Fruit fly (Drosophila melanogaster) whole organism, embryonic: ENCODE results near the gene Or7a.
A peak's percentile ranks its signal among the peaks of the same experiment; 100 is the strongest.

Experiments
- Bdp1 ChIP-seq: fragments of 200-800 bp; sonication (Bioruptor generic); optimal IDR thresholded peaks from 3 replicates; lab custom pipeline; 2016; ENCODE audit warnings: missing biosample characterization, missing genetic modification characterization
- Bteb2 ChIP-seq: fragments of 200-800 bp; sonication (Bioruptor generic); optimal IDR thresholded peaks from 2 replicates; lab custom pipeline; 2016; ENCODE audit warnings: missing biosample characterization, missing genetic modification characterization
- CG1233 ChIP-seq: fragments of 200-800 bp; sonication (Bioruptor generic); optimal IDR thresholded peaks from 4 replicates; lab custom pipeline; 2018; ENCODE audit warnings: missing biosample characterization, mild to moderate bottlenecking, missing genetic modification characterization
- CG12769 ChIP-seq: fragments of 200-800 bp; sonication (Bioruptor generic); optimal IDR thresholded peaks from 2 replicates; lab custom pipeline; 2019; ENCODE audit warnings: missing biosample characterization, mild to moderate bottlenecking, missing genetic modification characterization, moderate library complexity
- CG14710 ChIP-seq: fragments of 200-800 bp; sonication (Bioruptor generic); optimal IDR thresholded peaks from 3 replicates; lab custom pipeline; 2019; ENCODE audit warnings: missing biosample characterization, mild to moderate bottlenecking, missing genetic modification characterization, moderate library complexity
- CG15479 ChIP-seq: fragments of 200-800 bp; sonication (Bioruptor generic); optimal IDR thresholded peaks from 3 replicates; lab custom pipeline; 2019; ENCODE audit warnings: missing biosample characterization, mild to moderate bottlenecking, missing genetic modification characterization, moderate library complexity
- CG17328 ChIP-seq: fragments of 200-800 bp; sonication (Bioruptor generic); IDR thresholded peaks from 2 replicates; pipeline ENCODE4 v1.3.6; 2022; ENCODE audit warnings: missing biosample characterization, missing genetic modification characterization
- CG17829 ChIP-seq: fragments of 200-800 bp; optimal IDR thresholded peaks from 2 replicates; lab custom pipeline; 2019; ENCODE audit warnings: missing biosample characterization, mild to moderate bottlenecking, missing genetic modification characterization, moderate library complexity
- CG17912 ChIP-seq: fragments of 200-800 bp; sonication (Bioruptor generic); optimal IDR thresholded peaks from 2 replicates; lab custom pipeline; 2018; ENCODE audit warnings: missing biosample characterization, mild to moderate bottlenecking, missing genetic modification characterization
- CG18262 ChIP-seq: fragments of 200-800 bp; optimal IDR thresholded peaks from 3 replicates; lab custom pipeline; 2019; ENCODE audit warnings: missing biosample characterization, mild to moderate bottlenecking, missing genetic modification characterization, moderate library complexity
- CG2116 ChIP-seq: fragments of 200-800 bp; sonication (Bioruptor generic); optimal IDR thresholded peaks from 3 replicates; lab custom pipeline; 2018; ENCODE audit warnings: missing biosample characterization, mild to moderate bottlenecking, missing genetic modification characterization
- CG2120 ChIP-seq: fragments of 200-800 bp; sonication (Bioruptor generic); optimal IDR thresholded peaks from 3 replicates; lab custom pipeline; 2016; ENCODE audit warnings: missing biosample characterization, missing genetic modification characterization
- CG3065 ChIP-seq: fragments of 200-800 bp; sonication (Bioruptor generic); optimal IDR thresholded peaks from 2 replicates; lab custom pipeline; 2016; ENCODE audit warnings: missing biosample characterization, missing genetic modification characterization
- CG31388 ChIP-seq: fragments of 200-800 bp; sonication (Bioruptor generic); optimal IDR thresholded peaks from 2 replicates; lab custom pipeline; 2016; ENCODE audit warnings: missing biosample characterization, missing genetic modification characterization
- CG34422 ChIP-seq: fragments of 200-800 bp; sonication (Bioruptor generic); IDR thresholded peaks from 3 replicates; pipeline ENCODE4 v1.3.6; 2022; ENCODE audit warnings: missing biosample characterization, missing genetic modification characterization
- CG4328 ChIP-seq: fragments of 200-800 bp; sonication (Bioruptor generic); optimal IDR thresholded peaks from 3 replicates; lab custom pipeline; 2017; ENCODE audit warnings: missing biosample characterization, missing genetic modification reagents, missing genetic modification characterization
- CG6272 ChIP-seq: fragments of 200-800 bp; sonication (Bioruptor generic); IDR thresholded peaks from 2 replicates; pipeline ENCODE4 v1.3.6; 2022; ENCODE audit warnings: missing biosample characterization, missing genetic modification characterization
- CG7556 ChIP-seq: fragments of 200-800 bp; sonication (Bioruptor generic); optimal IDR thresholded peaks from 2 replicates; lab custom pipeline; 2017; ENCODE audit warnings: missing biosample characterization, mild to moderate bottlenecking, missing genetic modification characterization
- CG7839 ChIP-seq: fragments of 200-800 bp; sonication (Bioruptor generic); optimal IDR thresholded peaks from 3 replicates; lab custom pipeline; 2018; ENCODE audit warnings: missing biosample characterization, mild to moderate bottlenecking, missing genetic modification characterization, moderate library complexity
- Fer1 ChIP-seq: fragments of 200-800 bp; sonication (Bioruptor generic); optimal IDR thresholded peaks from 2 replicates; lab custom pipeline; 2017; ENCODE audit warnings: missing biosample characterization, mild to moderate bottlenecking, missing genetic modification characterization
- HLH4C ChIP-seq: fragments of 200-800 bp; sonication (Bioruptor generic); IDR thresholded peaks from 3 replicates; pipeline ENCODE4 v1.3.6; 2022; ENCODE audit warnings: missing biosample characterization, missing genetic modification characterization; ENCODE audit not compliant: partially characterized antibody
- HLHmδ ChIP-seq: fragments of 200-800 bp; sonication (Bioruptor generic); optimal IDR thresholded peaks from 2 replicates; lab custom pipeline; 2018; ENCODE audit warnings: missing biosample characterization, mild to moderate bottlenecking, missing genetic modification characterization, moderate library complexity
- Hand ChIP-seq: fragments of 200-800 bp; sonication (Bioruptor generic); optimal IDR thresholded peaks from 2 replicates; lab custom pipeline; 2017; ENCODE audit warnings: mild to moderate bottlenecking, missing biosample characterization, missing genetic modification reagents, missing genetic modification characterization
- Hr78 ChIP-seq, 2 experiments: fragments of 200-800 bp in 1 of 2; fragments of >200 bp in 1 of 2; sonication (Bioruptor generic) in 1 of 2; optimal IDR thresholded peaks; 2 replicates each; lab custom pipeline; 2017 to 2019; ENCODE audit warnings: missing biosample characterization in 2 of 2, missing genetic modification characterization in 2 of 2, mild to moderate bottlenecking in 1 of 2, moderate library complexity in 1 of 2
- Lpt ChIP-seq: fragments of >200 bp; optimal IDR thresholded peaks from 2 replicates; lab custom pipeline; 2018; ENCODE audit warnings: missing biosample characterization, missing genetic modification characterization
- Mad ChIP-seq: fragments of 200-800 bp; sonication (Bioruptor generic); optimal IDR thresholded peaks from 2 replicates; lab custom pipeline; 2016; ENCODE audit warnings: missing biosample characterization, missing genetic modification characterization
- Meics ChIP-seq: fragments of 200-800 bp; sonication (Bioruptor generic); optimal IDR thresholded peaks from 2 replicates; lab custom pipeline; 2017; ENCODE audit warnings: missing biosample characterization, mild to moderate bottlenecking, missing genetic modification characterization
- Neu2 ChIP-seq: fragments of 200-800 bp; sonication (Bioruptor generic); optimal IDR thresholded peaks from 3 replicates; lab custom pipeline; 2016; ENCODE audit warnings: missing biosample characterization, missing genetic modification characterization, borderline replicate concordance
- Sox100B ChIP-seq: fragments of 200-800 bp; sonication (Bioruptor generic); optimal IDR thresholded peaks from 3 replicates; lab custom pipeline; 2018; ENCODE audit warnings: missing biosample characterization, mild to moderate bottlenecking, missing genetic modification characterization
- Sry-β ChIP-seq: fragments of 200-800 bp; sonication (Bioruptor generic); optimal IDR thresholded peaks from 2 replicates; lab custom pipeline; 2018; ENCODE audit warnings: missing biosample characterization, mild to moderate bottlenecking, missing genetic modification characterization, moderate library complexity
- TFAM ChIP-seq: fragments of 200-800 bp; sonication (Bioruptor generic); optimal IDR thresholded peaks from 2 replicates; lab custom pipeline; 2017; ENCODE audit warnings: missing biosample characterization, missing genetic modification characterization, inconsistent platforms
- YL-1 ChIP-seq: fragments of 200-800 bp; sonication (Bioruptor generic); optimal IDR thresholded peaks from 3 replicates; lab custom pipeline; 2017; ENCODE audit warnings: missing biosample characterization, mild to moderate bottlenecking, missing genetic modification characterization
- ara ChIP-seq: fragments of 200-800 bp; sonication (Bioruptor generic); IDR thresholded peaks from 2 replicates; pipeline ENCODE4 v1.3.6; 2022; ENCODE audit warnings: missing biosample characterization, missing genetic modification characterization
- bab2 ChIP-seq: fragments of 200-800 bp; sonication (Bioruptor generic); optimal IDR thresholded peaks from 2 replicates; lab custom pipeline; 2016; ENCODE audit warnings: missing biosample characterization, missing genetic modification characterization
- br ChIP-seq: fragments of >200 bp; optimal IDR thresholded peaks from 2 replicates; lab custom pipeline; 2017
- bsh ChIP-seq, 2 experiments: fragments of 200-800 bp; sonication (Bioruptor generic); optimal IDR thresholded peaks; 2 replicates each; lab custom pipeline; 2017 to 2018; ENCODE audit warnings: mild to moderate bottlenecking in 2 of 2, missing biosample characterization in 2 of 2, missing genetic modification characterization in 2 of 2, moderate library complexity in 1 of 2
- crc ChIP-seq: fragments of 200-800 bp; sonication (Bioruptor generic); optimal IDR thresholded peaks from 2 replicates; lab custom pipeline; 2016; ENCODE audit warnings: missing biosample characterization, missing genetic modification characterization
- esg ChIP-seq: fragments of 200-800 bp; sonication (Bioruptor generic); conservative IDR thresholded peaks from 2 replicates; pipeline ENCODE4 v1.3.6; 2022; ENCODE audit warnings: missing biosample characterization, missing genetic modification characterization
- exex ChIP-seq: fragments of 200-800 bp; sonication (Bioruptor generic); optimal IDR thresholded peaks from 4 replicates; lab custom pipeline; 2018; ENCODE audit warnings: missing biosample characterization, mild to moderate bottlenecking, missing genetic modification characterization, moderate library complexity
- eyg ChIP-seq: fragments of 200-800 bp; sonication (Bioruptor generic); optimal IDR thresholded peaks from 3 replicates; lab custom pipeline; 2016; ENCODE audit warnings: missing biosample characterization, missing genetic modification characterization
- gem ChIP-seq: fragments of 200-800 bp; sonication (Bioruptor generic); optimal IDR thresholded peaks from 2 replicates; lab custom pipeline; 2019; ENCODE audit warnings: missing biosample characterization, mild to moderate bottlenecking, missing genetic modification characterization, moderate library complexity
- gfzf ChIP-seq: fragments of 200-800 bp; sonication (Bioruptor generic); optimal IDR thresholded peaks from 2 replicates; lab custom pipeline; 2016; ENCODE audit warnings: missing biosample characterization, mild to moderate bottlenecking, missing genetic modification characterization, moderate library complexity
- gsb-n ChIP-seq: fragments of 200-800 bp; sonication (Bioruptor generic); optimal IDR thresholded peaks from 3 replicates; lab custom pipeline; 2018; ENCODE audit warnings: missing biosample characterization, mild to moderate bottlenecking, missing genetic modification characterization
- mam ChIP-seq: fragments of 200-800 bp; sonication (Bioruptor generic); optimal IDR thresholded peaks from 3 replicates; lab custom pipeline; 2016; ENCODE audit warnings: missing biosample characterization, missing genetic modification characterization
- nerfin-1 ChIP-seq: fragments of 200-800 bp; sonication (Bioruptor generic); optimal IDR thresholded peaks from 3 replicates; lab custom pipeline; 2019; ENCODE audit warnings: missing biosample characterization, mild to moderate bottlenecking, missing genetic modification characterization, moderate library complexity
- p53 ChIP-seq: fragments of 200-800 bp; sonication (Bioruptor generic); optimal IDR thresholded peaks from 2 replicates; lab custom pipeline; 2016; ENCODE audit warnings: missing biosample characterization, missing genetic modification characterization
- pb ChIP-seq: fragments of 200-800 bp; sonication (Bioruptor generic); optimal IDR thresholded peaks from 3 replicates; lab custom pipeline; 2016; ENCODE audit warnings: missing biosample characterization, missing genetic modification characterization
- pfk ChIP-seq: fragments of 200-800 bp; sonication (Bioruptor generic); optimal IDR thresholded peaks from 2 replicates; lab custom pipeline; 2018; ENCODE audit warnings: missing biosample characterization, mild to moderate bottlenecking, missing genetic modification characterization, moderate library complexity
- psq ChIP-seq: fragments of 200-800 bp; sonication (Bioruptor generic); optimal IDR thresholded peaks from 2 replicates; lab custom pipeline; 2017; ENCODE audit warnings: missing biosample characterization, missing genetic modification characterization
- ranshi ChIP-seq: fragments of 200-800 bp; sonication (Bioruptor generic); IDR thresholded peaks from 2 replicates; pipeline ENCODE4 v1.3.6; 2022; ENCODE audit warnings: missing biosample characterization, missing genetic modification characterization
- sisA ChIP-seq: fragments of 200-800 bp; sonication (Bioruptor generic); IDR thresholded peaks from 2 replicates; pipeline ENCODE4 v1.3.6; 2022; ENCODE audit warnings: missing biosample characterization, missing genetic modification characterization
- zfh1 ChIP-seq: fragments of 200-800 bp; sonication (Bioruptor generic); IDR thresholded peaks from 3 replicates; pipeline ENCODE4 v1.3.6; 2022; ENCODE audit warnings: missing biosample characterization, missing genetic modification characterization

The Or7a gene

DNA sequence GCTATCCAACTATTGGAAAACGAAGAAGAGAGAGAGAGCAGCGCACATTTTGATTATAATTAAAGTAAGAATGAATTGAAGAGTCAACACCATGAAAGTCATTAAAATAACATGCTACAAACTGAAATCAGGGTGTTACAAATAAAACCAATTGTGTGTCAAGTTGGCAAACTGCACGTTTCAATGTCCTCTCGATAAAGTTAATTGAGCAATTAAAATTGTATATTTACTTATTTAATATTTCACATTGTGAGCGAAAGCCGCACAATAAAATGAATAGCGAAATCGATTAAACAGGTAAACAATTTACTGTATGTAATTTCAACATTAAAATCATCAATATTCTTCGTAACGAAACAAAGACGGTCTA lies 30.6 kb upstream of the Or7a start (continued):
- TF ChIP-seq CG1233 (GFP tag; lab: Kevin White, UChicago), result peak; percentile 9
- TF ChIP-seq Sry-β, result no peak
- TF ChIP-seq CG4328 (GFP tag; lab: Kevin White, UChicago), result no peak
- TF ChIP-seq esg (GFP tag; lab: Robert Waterston, UW), result no peak
- TF ChIP-seq br, result no peak
- TF ChIP-seq YL-1, result no peak
- TF ChIP-seq ranshi, result no peak
- TF ChIP-seq gfzf (GFP tag; lab: Kevin White, UChicago), result no peak
- TF ChIP-seq CG17912, result no peak
- no peak for TF ChIP-seq Bdp1 (GFP tag; lab: Kevin White, UChicago)
- TF ChIP-seq ara (GFP tag; lab: Robert Waterston, UW), result no peak
- no peak for TF ChIP-seq bsh (GFP tag; optimal IDR thresholded peaks at IDR 0.05; lab: Kevin White, UChicago)
- TF ChIP-seq pfk (GFP tag; lab: Kevin White, UChicago), result no peak
- no peak for TF ChIP-seq pb (GFP tag; lab: Kevin White, UChicago)
- peak; percentile 40 for TF ChIP-seq gem (tag; lab: Kevin White, UChicago)
- no peak for TF ChIP-seq CG3065 (GFP tag; lab: Kevin White, UChicago)
- peak; percentile 46 for TF ChIP-seq Sox100B (GFP tag; lab: Kevin White, UChicago)
- no peak for TF ChIP-seq exex (tag; lab: Kevin White, UChicago)
- TF ChIP-seq p53 (GFP tag; lab: Kevin White, UChicago), result no peak
- no peak for TF ChIP-seq HLH4C (GFP tag; lab: Robert Waterston, UW)
- no peak for TF ChIP-seq nerfin-1 (tag; lab: Kevin White, UChicago)
- TF ChIP-seq eyg (GFP tag; lab: Kevin White, UChicago), result no peak
- no peak for TF ChIP-seq CG17829 (tag; lab: Kevin White, UChicago)
- no peak for TF ChIP-seq TFAM
- TF ChIP-seq zfh1, result no peak
- TF ChIP-seq Lpt (GFP tag; lab: Kevin White, UChicago), result no peak
- no peak for TF ChIP-seq Bteb2
- TF ChIP-seq Neu2 (GFP tag; lab: Kevin White, UChicago), result no peak
- TF ChIP-seq CG34422 (GFP tag; lab: Robert Waterston, UW), result no peak
- TF ChIP-seq Mad, result peak; percentile 20
- TF ChIP-seq CG15479 (GFP tag; lab: Kevin White, UChicago), result no peak
- TF ChIP-seq CG7839 (tag; lab: Kevin White, UChicago), result no peak
- no peak for TF ChIP-seq mam (GFP tag; lab: Kevin White, UChicago)
- TF ChIP-seq Hand (GFP tag; lab: Kevin White, UChicago), result no peak
- TF ChIP-seq CG7556 (GFP tag; lab: Kevin White, UChicago), result peak; percentile 43
- TF ChIP-seq psq (GFP tag; lab: Kevin White, UChicago), result no peak
- no peak for TF ChIP-seq bab2
- no peak for TF ChIP-seq Fer1
- no peak for TF ChIP-seq HLHmδ (GFP tag; lab: Kevin White, UChicago)
- TF ChIP-seq CG18262, result peak; percentile 35
- no peak for TF ChIP-seq CG2116
- TF ChIP-seq CG17328 (GFP tag; lab: Robert Waterston, UW), result no peak
- peak; percentile 30 for TF ChIP-seq Meics (GFP tag; lab: Kevin White, UChicago)
- TF ChIP-seq sisA (GFP tag; lab: Robert Waterston, UW), result no peak
- no peak for TF ChIP-seq crc (GFP tag; lab: Kevin White, UChicago)
- no peak for TF ChIP-seq gsb-n (tag; lab: Kevin White, UChicago)
- TF ChIP-seq CG31388 (GFP tag; lab: Kevin White, UChicago), result no peak
- no peak for TF ChIP-seq CG12769 (tag; lab: Kevin White, UChicago)
- TF ChIP-seq CG2120, result no peak
- TF ChIP-seq Hr78 (GFP tag; optimal IDR thresholded peaks at IDR 0.05; lab: Kevin White, UChicago), result no peak
- no peak for TF ChIP-seq CG6272
- no peak for TF ChIP-seq CG14710 (tag; lab: Kevin White, UChicago)
